Fruit fly (Drosophila melanogaster) whole organism, wandering third instar larva: ENCODE measurements around the gene ind.

Experiments
- Abd-B ChIP-seq: fragments of >200 bp; optimal IDR thresholded peaks from 2 replicates; lab custom pipeline; 2017; ENCODE audit warnings: missing biosample characterization, missing genetic modification characterization
- CG32264 ChIP-seq: fragments of 200-800 bp; sonication (Bioruptor generic); optimal IDR thresholded peaks from 2 replicates; lab custom pipeline; 2016; ENCODE audit warnings: missing biosample characterization, missing genetic modification characterization
- CG9705 ChIP-seq: fragments of 200-800 bp; sonication (Bioruptor generic); optimal IDR thresholded peaks from 2 replicates; lab custom pipeline; 2018; ENCODE audit warnings: missing biosample characterization, mild to moderate bottlenecking, missing genetic modification characterization
- CrebA ChIP-seq: fragments of 200-800 bp; sonication (Bioruptor generic); optimal IDR thresholded peaks from 2 replicates; lab custom pipeline; 2016; ENCODE audit warnings: missing biosample characterization, mild to moderate bottlenecking, missing genetic modification characterization, borderline replicate concordance
- Dfd ChIP-seq: fragments of >200 bp; optimal IDR thresholded peaks from 2 replicates; lab custom pipeline; 2017; ENCODE audit warnings: missing biosample characterization, missing genetic modification characterization
- Dif ChIP-seq: fragments of 200-275, 200-300 bp; sonication (Bioruptor generic); optimal IDR thresholded peaks from 2 replicates; lab custom pipeline; 2018; ENCODE audit warnings: missing biosample characterization, missing genetic modification characterization; ENCODE audit not compliant: partially characterized antibody
- HLH106 ChIP-seq: fragments of 200-800 bp; optimal IDR thresholded peaks from 3 replicates; lab custom pipeline; 2019; ENCODE audit warnings: missing biosample characterization, mild to moderate bottlenecking, missing genetic modification characterization, moderate library complexity
- Hnf4 ChIP-seq: fragments of 200-800 bp; sonication (Bioruptor generic); optimal IDR thresholded peaks from 2 replicates; lab custom pipeline; 2016; ENCODE audit warnings: missing biosample characterization, mild to moderate bottlenecking, missing genetic modification characterization
- Hr78 ChIP-seq: fragments of >200 bp; optimal IDR thresholded peaks from 2 replicates; lab custom pipeline; 2017; ENCODE audit warnings: missing biosample characterization, missing genetic modification characterization
- Jra ChIP-seq: sonication (Bioruptor generic); optimal IDR thresholded peaks from 2 replicates; lab custom pipeline; 2016; ENCODE audit warnings: missing biosample characterization, missing genetic modification characterization
- Myc ChIP-seq: fragments of >200 bp; optimal IDR thresholded peaks from 2 replicates; lab custom pipeline; 2017
- N ChIP-seq: fragments of >200 bp; optimal IDR thresholded peaks from 2 replicates; lab custom pipeline; 2018; ENCODE audit warnings: missing biosample characterization, missing external identifiers, missing genetic modification characterization
- OdsH ChIP-seq: fragments of 200-800 bp; sonication (Bioruptor generic); optimal IDR thresholded peaks from 2 replicates; lab custom pipeline; 2016; ENCODE audit warnings: missing biosample characterization, mild to moderate bottlenecking, missing genetic modification characterization
- Rel ChIP-seq, 2 experiments: fragments of 200-800 bp; sonication (Bioruptor generic) in 1 of 2; optimal IDR thresholded peaks; 2 replicates in 1 of 2; 3 replicates in 1 of 2; lab custom pipeline; 2016 to 2019; ENCODE audit warnings: mild to moderate bottlenecking in 2 of 2, missing biosample characterization in 2 of 2, missing genetic modification characterization in 2 of 2, moderate library complexity in 1 of 2
- Sp1 ChIP-seq: fragments of 200-800 bp; sonication (Bioruptor generic); optimal IDR thresholded peaks from 3 replicates; lab custom pipeline; 2019; ENCODE audit warnings: missing biosample characterization, mild to moderate bottlenecking, missing genetic modification characterization, moderate library complexity
- Vsx2 ChIP-seq: fragments of 200-300, 225-300 bp; sonication (Bioruptor generic); optimal IDR thresholded peaks from 2 replicates; lab custom pipeline; 2018; ENCODE audit warnings: missing biosample characterization, missing genetic modification characterization; ENCODE audit not compliant: partially characterized antibody
- br ChIP-seq: fragments of 200-800 bp; sonication (Bioruptor generic); optimal IDR thresholded peaks from 2 replicates; lab custom pipeline; 2016; ENCODE audit warnings: missing biosample characterization, missing genetic modification characterization
- brk ChIP-seq: fragments of 200-800 bp; sonication (Bioruptor generic); optimal IDR thresholded peaks from 2 replicates; lab custom pipeline; 2016; ENCODE audit warnings: missing biosample characterization, mild to moderate bottlenecking, missing genetic modification characterization
- dsf ChIP-seq: sonication (Bioruptor generic); optimal IDR thresholded peaks from 2 replicates; lab custom pipeline; 2016; ENCODE audit warnings: missing biosample characterization, missing genetic modification characterization, borderline replicate concordance
- ey ChIP-seq: fragments of 200-800 bp; sonication (Bioruptor generic); optimal IDR thresholded peaks from 2 replicates; lab custom pipeline; 2016; ENCODE audit warnings: missing biosample characterization, missing genetic modification characterization
- foxo ChIP-seq, 2 experiments: fragments of 200-800 bp; sonication (Bioruptor generic); optimal IDR thresholded peaks; 2 replicates in 1 of 2; 3 replicates in 1 of 2; lab custom pipeline; 2016 to 2017; ENCODE audit warnings: missing biosample characterization in 2 of 2, missing genetic modification characterization in 2 of 2
- fru ChIP-seq: fragments of 200-800 bp; sonication (Bioruptor generic); optimal IDR thresholded peaks from 3 replicates; lab custom pipeline; 2016; ENCODE audit warnings: missing biosample characterization, mild to moderate bottlenecking, missing genetic modification characterization
- h ChIP-seq: fragments of 200-800 bp; sonication (Bioruptor generic); optimal IDR thresholded peaks from 3 replicates; lab custom pipeline; 2016; ENCODE audit warnings: missing biosample characterization, mild to moderate bottlenecking, missing genetic modification characterization
- jim ChIP-seq: fragments of 175-275, 200-325 bp; sonication (Bioruptor generic); optimal IDR thresholded peaks from 2 replicates; lab custom pipeline; 2016; ENCODE audit warnings: missing biosample characterization, mild to moderate bottlenecking, missing genetic modification characterization
- lola ChIP-seq: fragments of >200 bp; optimal IDR thresholded peaks from 2 replicates; lab custom pipeline; 2017; ENCODE audit warnings: missing biosample characterization, missing genetic modification characterization
- psq ChIP-seq: fragments of 200-800 bp; sonication (Bioruptor generic); optimal IDR thresholded peaks from 3 replicates; lab custom pipeline; 2017; ENCODE audit warnings: missing biosample characterization, mild to moderate bottlenecking, missing genetic modification characterization, moderate library complexity
- rgr ChIP-seq: fragments of 200-800 bp; sonication (Bioruptor generic); optimal IDR thresholded peaks from 3 replicates; lab custom pipeline; 2016; ENCODE audit warnings: missing biosample characterization, mild to moderate bottlenecking, missing genetic modification characterization
- sv ChIP-seq: fragments of 200-800 bp; sonication (Bioruptor generic); optimal IDR thresholded peaks from 3 replicates; lab custom pipeline; 2016; ENCODE audit warnings: missing biosample characterization, missing genetic modification characterization
- tai ChIP-seq: sonication (Bioruptor generic); optimal IDR thresholded peaks from 2 replicates; lab custom pipeline; 2016; ENCODE audit warnings: missing biosample characterization, missing genetic modification characterization
- usp ChIP-seq: fragments of >200 bp; optimal IDR thresholded peaks from 2 replicates; lab custom pipeline; 2017; ENCODE audit warnings: missing biosample characterization, missing genetic modification characterization
- woc ChIP-seq: sonication (Bioruptor generic); optimal IDR thresholded peaks from 2 replicates; lab custom pipeline; 2016; ENCODE audit warnings: missing biosample characterization, mild to moderate bottlenecking, missing genetic modification characterization

The ind gene

dm6 chr3L:15013957-15014692 is 29.6 kb downstream of the ind start, which contains the start of gene Reck (continued):
- TF ChIP-seq N (GFP tag; lab: Kevin White, UChicago) (no peak), Rel (GFP tag; optimal IDR thresholded peaks at IDR 0.05; lab: Kevin White, UChicago) (peak; percentile 5), Rel (tag; optimal IDR thresholded peaks at IDR 0.05; lab: Kevin White, UChicago) (no peak), br (peak; percentile 44), ey (GFP tag; lab: Kevin White, UChicago) (peak; percentile 51), CrebA (peak; percentile 1), Hnf4 (peak; percentile 42), lola (GFP tag; lab: Kevin White, UChicago) (no peak), Jra (peak; percentile 12), h (peak; percentile 80), Sp1 (GFP tag; lab: Kevin White, UChicago) (peak; percentile 67), tai (GFP tag; lab: Kevin White, UChicago) (no peak), brk (GFP tag; lab: Kevin White, UChicago) (peak; percentile 87), CG32264 (peak; percentile 12)

dm6 chr3L:15013296-15013695 is 30.4 kb downstream of the ind start:
- TF ChIP-seq tai (GFP tag; lab: Kevin White, UChicago) (no peak), Hnf4 (no peak), foxo (GFP tag; optimal IDR thresholded peaks at IDR 0.05; lab: Kevin White, UChicago) (peak in 1 of 2 experiments; percentile 23), usp (GFP tag; lab: Kevin White, UChicago) (no peak), woc (GFP tag; lab: Kevin White, UChicago) (no peak), Dfd (GFP tag; lab: Kevin White, UChicago) (no peak), lola (GFP tag; lab: Kevin White, UChicago) (no peak), CG9705 (no peak), Myc (no peak), HLH106 (tag; lab: Kevin White, UChicago) (peak; percentile 30), Sp1 (GFP tag; lab: Kevin White, UChicago) (no peak), Jra (no peak), OdsH (no peak), ey (GFP tag; lab: Kevin White, UChicago) (no peak), fru (no peak)

dm6 chr3L:15011638-15012335 is 31.9 kb downstream of the ind start:
- TF ChIP-seq Abd-B (no peak), usp (GFP tag; lab: Kevin White, UChicago) (no peak), dsf (GFP tag; lab: Kevin White, UChicago) (no peak), psq (peak; percentile 24), tai (GFP tag; lab: Kevin White, UChicago) (no peak), OdsH (no peak), Sp1 (GFP tag; lab: Kevin White, UChicago) (peak; percentile 29), jim (GFP tag; lab: Kevin White, UChicago) (no peak), Dif (GFP tag; lab: Kevin White, UChicago) (no peak), woc (GFP tag; lab: Kevin White, UChicago) (no peak), h (peak; percentile 9), br (peak; percentile 21), fru (peak; percentile 24), HLH106 (tag; lab: Kevin White, UChicago) (peak; percentile 29), Hr78 (GFP tag; lab: Kevin White, UChicago) (no peak), Hnf4 (peak; percentile 5), Vsx2 (no peak), rgr (GFP tag; lab: Kevin White, UChicago) (peak; percentile 43), sv (GFP tag; lab: Kevin White, UChicago) (peak; percentile 0), foxo (GFP tag; optimal IDR thresholded peaks at IDR 0.05; lab: Kevin White, UChicago) (peak in 1 of 2 experiments; percentile 50)

dm6 chr3L:15011142-15011541 is 32.6 kb downstream of the ind start:
- no peak for TF ChIP-seq br
